Worm (Caenorhabditis elegans): ENCODE measurements around the gene C29F4.3.

DNA sequence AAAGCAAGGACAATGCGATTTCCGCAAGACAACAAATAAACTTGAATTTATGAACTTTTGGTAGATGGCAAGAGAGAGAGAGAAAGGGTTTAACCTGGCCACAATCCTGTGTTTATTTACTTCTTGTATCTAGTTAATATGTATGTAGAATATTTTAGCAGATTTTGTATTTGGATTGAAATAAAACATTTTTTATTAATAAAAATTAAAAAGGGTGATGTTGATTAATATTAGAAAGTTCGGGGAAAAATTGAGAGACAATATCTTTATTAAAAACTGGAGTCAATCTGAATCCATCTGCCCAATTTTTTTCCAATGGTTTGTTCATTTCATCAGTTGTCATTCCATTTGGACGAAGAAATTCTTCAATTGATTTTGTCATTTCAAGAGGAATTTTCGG is 42.3 kb upstream of the C29F4.3 start, which contains the start of gene col-127:
- TF ChIP-seq T23F11.4 (GFP tag; optimal IDR thresholded peaks at IDR 0.05) (no peak), madf-2 (tag; optimal IDR thresholded peaks at IDR 0.05) (no peak), fkh-10 (GFP tag; optimal IDR thresholded peaks at IDR 0.05) (no peak), fax-1 (tag; optimal IDR thresholded peaks at IDR 0.05) (no peak), unc-3 (GFP tag; conservative IDR thresholded peaks at IDR 0.05) (no peak), unc-3 (tag; optimal IDR thresholded peaks at IDR 0.05) (no peak), lin-11 (tag; optimal IDR thresholded peaks at IDR 0.05) (no peak), ets-4 (tag; optimal IDR thresholded peaks at IDR 0.05) (no peak), ceh-34 (tag; optimal IDR thresholded peaks at IDR 0.05) (no peak), unc-86 (tag; optimal IDR thresholded peaks at IDR 0.05) (no peak), pha-2 (tag; optimal IDR thresholded peaks at IDR 0.05) (no peak)

Measured in whole organism, late embryonic.